Fruit fly (Drosophila melanogaster) whole organism, prepupa: Measurements from ENCODE around the gene mib1.

Experiments
- CG1621 ChIP-seq: fragments of 200-800 bp; sonication (Bioruptor generic); optimal IDR thresholded peaks from 3 replicates; lab custom pipeline; 2018; ENCODE audit warnings: missing biosample characterization, mild to moderate bottlenecking, missing genetic modification characterization
- Eip78C ChIP-seq: fragments of 200-800 bp; sonication (Bioruptor generic); peaks from one replicate; lab custom pipeline; 2016; ENCODE audit warnings: missing biosample characterization, missing genetic modification characterization
- Hr39 ChIP-seq: fragments of 200-800 bp; sonication (Bioruptor generic); optimal IDR thresholded peaks from 2 replicates; lab custom pipeline; 2016; ENCODE audit warnings: missing biosample characterization, missing genetic modification characterization
- Sox15 ChIP-seq: fragments of 200-800 bp; sonication (Bioruptor generic); optimal IDR thresholded peaks from 3 replicates; lab custom pipeline; 2016; ENCODE audit warnings: missing biosample characterization, missing genetic modification characterization
- achi ChIP-seq: fragments of 200-800 bp; sonication (Bioruptor generic); optimal IDR thresholded peaks from 3 replicates; lab custom pipeline; 2016; ENCODE audit warnings: missing biosample characterization, missing genetic modification characterization
- esn ChIP-seq: fragments of 200-800 bp; sonication (Bioruptor generic); optimal IDR thresholded peaks from 2 replicates; lab custom pipeline; 2016; ENCODE audit warnings: missing biosample characterization, mild to moderate bottlenecking, missing genetic modification characterization, moderate library complexity
- fd85E ChIP-seq: fragments of 200-800 bp; sonication (Bioruptor generic); optimal IDR thresholded peaks from 3 replicates; lab custom pipeline; 2016; ENCODE audit warnings: missing biosample characterization, missing genetic modification characterization
- svp ChIP-seq: fragments of 200-800 bp; sonication (Bioruptor generic); peaks from one replicate; lab custom pipeline; 2016; ENCODE audit warnings: missing biosample characterization, missing genetic modification characterization
- vri ChIP-seq: fragments of 200-800 bp; sonication (Bioruptor generic); optimal IDR thresholded peaks from 3 replicates; lab custom pipeline; 2016; ENCODE audit warnings: missing biosample characterization, mild to moderate bottlenecking, missing genetic modification characterization

DNA sequence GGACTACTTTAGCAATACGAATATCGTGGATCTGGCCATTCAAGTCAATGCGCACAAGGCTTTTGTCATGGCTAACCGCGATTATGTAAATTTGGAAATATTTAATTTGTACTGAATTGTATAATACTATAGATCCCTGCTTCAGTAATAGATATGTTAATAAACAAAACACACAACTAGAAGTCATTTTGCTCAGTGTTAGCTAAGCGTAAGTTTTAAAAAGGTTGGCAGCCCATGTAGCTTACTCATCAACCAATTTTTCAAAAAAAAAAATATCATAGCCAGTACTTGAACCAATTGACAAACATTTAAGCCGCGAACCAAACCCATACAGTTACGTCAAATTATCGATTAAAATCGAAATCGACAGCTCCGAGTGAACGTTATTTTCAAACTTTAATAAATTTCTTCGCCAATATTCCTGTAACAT is 25.5 kb upstream of the mib1 start:
- TF ChIP-seq achi (GFP tag; lab: Kevin White, UChicago) (peak; percentile 70), vri (no peak), esn (GFP tag; lab: Kevin White, UChicago) (peak; percentile 78), Sox15 (GFP tag; lab: Kevin White, UChicago) (peak; percentile 43), Eip78C (GFP tag; lab: Kevin White, UChicago) (peak; percentile 94), CG1621 (tag; lab: Kevin White, UChicago) (peak; percentile 66), fd85E (GFP tag; lab: Kevin White, UChicago) (no peak), svp (peak; percentile 88), Hr39 (GFP tag; lab: Kevin White, UChicago) (peak; percentile 78)
